Worm (Caenorhabditis elegans): Measurements from ENCODE around the gene Y97E10AR.3.
A peak's percentile ranks its signal among the peaks of the same experiment; 100 is the strongest.

Y97E10AR.3 gene

DNA sequence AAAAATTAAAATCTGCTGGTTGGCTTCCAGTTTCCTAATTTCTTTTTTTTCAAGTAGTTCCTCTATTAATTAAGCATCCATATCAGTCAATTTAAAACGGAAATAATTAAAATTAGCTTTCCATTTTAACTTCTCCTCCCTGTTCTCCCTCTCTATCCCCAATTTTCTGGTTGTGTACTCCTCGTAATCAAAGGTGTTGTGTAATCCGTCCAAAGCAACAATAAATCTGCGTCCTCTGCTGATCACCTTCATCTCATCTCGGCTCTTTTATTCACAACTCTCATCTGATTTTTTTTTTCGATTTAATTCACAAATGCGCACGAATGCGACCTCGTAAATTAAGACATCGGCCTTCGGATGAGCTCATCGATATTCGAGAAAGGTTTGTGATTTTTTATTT is 11.4 kb downstream of the Y97E10AR.3 start, which contains the start of gene Y97E10AR.2:
TSS of gene Y97E10AR.2 (plus strand) at position 301 of the 400 bp plus-strand sequence.
- no peak for TF ChIP-seq skn-1 (tag; optimal IDR thresholded peaks at IDR 0.05)
- TF ChIP-seq sma-3 (GFP tag; optimal IDR thresholded peaks at IDR 0.05), result no peak
- no peak for TF ChIP-seq lin-39 (tag; optimal IDR thresholded peaks at IDR 0.05)
- no peak for TF ChIP-seq ZK546.5 (tag; optimal IDR thresholded peaks at IDR 0.05)
- TF ChIP-seq alr-1 (tag; optimal IDR thresholded peaks at IDR 0.05), result no peak
- no peak for TF ChIP-seq nhr-10 (tag; optimal IDR thresholded peaks at IDR 0.05)
- no peak for TF ChIP-seq peb-1 (tag; optimal IDR thresholded peaks at IDR 0.05)
- no peak for TF ChIP-seq C34F6.9 (tag; optimal IDR thresholded peaks at IDR 0.05)
- TF ChIP-seq R02D3.7 (tag; optimal IDR thresholded peaks at IDR 0.05), result no peak

ce11 chrV:7995165-7995564 is 12.1 kb downstream of the Y97E10AR.3 start:
- no peak for TF ChIP-seq egl-27 (tag; optimal IDR thresholded peaks at IDR 0.05)
- TF ChIP-seq nhr-12 (tag; optimal IDR thresholded peaks at IDR 0.05), result no peak
- TF ChIP-seq snpc-4 (tag; optimal IDR thresholded peaks at IDR 0.05), result no peak
- no peak for TF ChIP-seq sma-9 (GFP tag; optimal IDR thresholded peaks at IDR 0.05)
- TF ChIP-seq sma-9 (tag; optimal IDR thresholded peaks at IDR 0.05), result no peak
- no peak for TF ChIP-seq lsy-2 (tag; optimal IDR thresholded peaks at IDR 0.05)
- no peak for TF ChIP-seq lin-11 (tag; optimal IDR thresholded peaks at IDR 0.05)

DNA sequence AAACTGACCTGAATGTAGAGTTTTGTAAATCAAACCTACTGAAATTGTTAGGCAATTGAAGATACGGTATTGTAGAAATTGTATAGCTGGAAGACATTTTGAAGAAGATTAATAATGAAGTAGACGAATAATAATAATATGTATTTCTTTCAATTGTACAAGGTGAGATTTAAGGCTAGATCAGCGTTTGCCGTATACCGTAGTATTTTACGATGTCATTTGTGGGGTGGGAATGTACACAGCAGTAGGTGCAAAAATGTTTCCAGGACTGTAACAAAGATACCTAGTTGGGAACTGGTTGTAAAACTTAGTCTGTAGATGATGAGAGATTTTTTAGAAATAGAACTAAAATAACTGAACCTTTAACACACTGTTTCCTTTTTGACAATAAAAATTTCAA is 12.7 kb downstream of the Y97E10AR.3 start, which contains the start of gene ceh-76:
TSS of gene ceh-76 (minus strand) at position 101 of the 400 bp plus-strand sequence.
- TF ChIP-seq nhr-23 (tag; optimal IDR thresholded peaks at IDR 0.05), result no peak
- no peak for TF ChIP-seq unc-39 (tag; optimal IDR thresholded peaks at IDR 0.05)
- no peak for TF ChIP-seq nhr-6 (tag; optimal IDR thresholded peaks at IDR 0.05)
- no peak for TF ChIP-seq nhr-21 (tag; optimal IDR thresholded peaks at IDR 0.05)
- no peak for TF ChIP-seq sma-3 (GFP tag; optimal IDR thresholded peaks at IDR 0.05)
- TF ChIP-seq unc-55 (GFP tag; optimal IDR thresholded peaks at IDR 0.05), result no peak
- no peak for TF ChIP-seq alr-1 (tag; optimal IDR thresholded peaks at IDR 0.05)
- TF ChIP-seq unc-62 (GFP tag; optimal IDR thresholded peaks at IDR 0.05), result no peak
- TF ChIP-seq elt-1 (tag; optimal IDR thresholded peaks at IDR 0.05), result no peak
- no peak for TF ChIP-seq lsy-2 (tag; optimal IDR thresholded peaks at IDR 0.05)
- no peak for TF ChIP-seq ZK546.5 (tag; optimal IDR thresholded peaks at IDR 0.05)

- TF ChIP-seq egl-27 (tag; optimal IDR thresholded peaks at IDR 0.05) (no peak), Y55F3AM.14 (GFP tag; optimal IDR thresholded peaks at IDR 0.05) (no peak), crh-2 (tag; optimal IDR thresholded peaks at IDR 0.05) (no peak), sma-9 (GFP tag; optimal IDR thresholded peaks at IDR 0.05) (no peak), sma-9 (tag; optimal IDR thresholded peaks at IDR 0.05) (no peak)
These were observed 21.4 kb downstream of the Y97E10AR.3 start, which contains the start of gene Y97E10AL.1 for ce11 chrV:7985860-7986259. Gene Y97E10AL.1 (plus strand): TSS chrV:7986160.

ce11 chrV:7983381-7984052 is 23.8 kb downstream of the Y97E10AR.3 start, which contains the start of the genes natb-1 and abhd-12:
Gene natb-1 (minus strand): TSS chrV:7983431.
Gene abhd-12 (plus strand): TSS chrV:7983879.
- TF ChIP-seq crh-2 (tag; optimal IDR thresholded peaks at IDR 0.05) (peak; percentile 12), gmeb-1 (tag; optimal IDR thresholded peaks at IDR 0.05) (peak; percentile 54), zag-1 (tag; optimal IDR thresholded peaks at IDR 0.05) (no peak), lsy-2 (tag; optimal IDR thresholded peaks at IDR 0.05) (peak; percentile 84 to 96), nhr-129 (tag; optimal IDR thresholded peaks at IDR 0.05) (peak; percentile 45), C34F6.9 (tag; optimal IDR thresholded peaks at IDR 0.05) (peak; percentile 75), lin-39 (tag; optimal IDR thresholded peaks at IDR 0.05) (no peak), skn-1 (tag; optimal IDR thresholded peaks at IDR 0.05) (no peak), nhr-25 (tag; optimal IDR thresholded peaks at IDR 0.05) (peak; percentile 30), fos-1 (tag; optimal IDR thresholded peaks at IDR 0.05) (peak; percentile 20), unc-55 (GFP tag; optimal IDR thresholded peaks at IDR 0.05) (peak; percentile 72), blmp-1 (tag; optimal IDR thresholded peaks at IDR 0.05; ENCODE audit: insufficient read depth) (peak; percentile 3)
